Worm (Caenorhabditis elegans) whole organism, L4 larva: ENCODE measurements around the gene srh-142.

Experiments used
- daf-16 ChIP-seq, 3 experiments: sonication (generic microtip); optimal IDR thresholded peaks; 2 replicates each; lab custom pipeline; 2016 to 2017; ENCODE audit warnings: missing genetic modification characterization in 3 of 3, missing genetic modification reagents in 3 of 3, mild to moderate bottlenecking in 2 of 3, missing compliant biosample characterization in 2 of 3, missing biosample characterization in 1 of 3, moderate library complexity in 1 of 3
- daf-19 ChIP-seq: fragments of 200-800 bp; sonication (Bioruptor generic); conservative IDR thresholded peaks from 2 replicates; pipeline ENCODE4 v1.3.6; 2022; ENCODE audit warnings: missing genetic modification characterization, missing compliant biosample characterization
- jun-1 ChIP-seq: fragments of 150-350 bp; optimal IDR thresholded peaks from 2 replicates; lab custom pipeline; 2014; ENCODE audit warnings: missing biosample characterization, missing genetic modification reagents, missing genetic modification characterization
- mdl-1 ChIP-seq, 2 experiments: fragments of 150-350 bp in 1 of 2; sonication (generic microtip) in 1 of 2; optimal IDR thresholded peaks; 2 replicates each; lab custom pipeline; 2014 to 2017; ENCODE audit warnings: missing biosample characterization in 2 of 2, missing genetic modification characterization in 2 of 2
- nhr-77 ChIP-seq: fragments of 150-350 bp; optimal IDR thresholded peaks from 2 replicates; lab custom pipeline; 2014; ENCODE audit warnings: missing biosample characterization, missing genetic modification characterization
- pqm-1 ChIP-seq: sonication (generic microtip); optimal IDR thresholded peaks from 2 replicates; lab custom pipeline; 2017; ENCODE audit warnings: missing biosample characterization, missing genetic modification characterization
- set-16 ChIP-seq: fragments of 200-800 bp; sonication (Bioruptor generic); IDR thresholded peaks from 2 replicates; pipeline ENCODE4 v1.3.6; 2022; ENCODE audit warnings: missing genetic modification reagents, missing genetic modification characterization, missing compliant biosample characterization
- unc-39 ChIP-seq: sonication (generic microtip); optimal IDR thresholded peaks from 2 replicates; lab custom pipeline; 2017; ENCODE audit warnings: missing biosample characterization, missing genetic modification characterization
- ztf-11 ChIP-seq: fragments of 150-350 bp; optimal IDR thresholded peaks from 2 replicates; lab custom pipeline; 2014; ENCODE audit warnings: missing biosample characterization, missing genetic modification characterization

DNA sequence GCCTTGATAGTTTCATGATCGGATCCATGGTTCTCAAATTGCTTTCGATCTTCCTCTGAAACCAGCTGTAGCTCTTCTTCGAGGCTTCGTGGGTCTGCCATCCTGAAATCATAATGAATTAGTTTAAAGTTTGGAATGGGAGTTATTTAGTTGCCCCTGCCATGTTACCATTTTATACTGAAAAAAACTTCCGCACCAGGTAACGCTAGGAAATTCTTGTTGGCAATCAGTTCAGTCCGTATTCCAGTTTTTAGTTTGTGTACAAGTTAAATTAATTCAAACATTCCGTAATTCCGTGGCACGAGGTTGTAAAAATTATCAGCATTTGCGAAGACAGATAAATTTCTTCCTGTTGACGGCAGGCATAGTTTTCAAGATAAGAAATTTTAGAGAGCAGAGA is 26.7 kb upstream of the srh-142 start, which contains the start of gene Y32B12A.5:
- TF ChIP-seq daf-16 (GFP tag; optimal IDR thresholded peaks at IDR 0.05; lab: Kevin White, UChicago) (no peak), daf-16 (tag; optimal IDR thresholded peaks at IDR 0.05; lab: Kevin White, UChicago) (no peak), nhr-77 (tag; lab: Kevin White, UChicago) (no peak), set-16 (GFP tag; lab: Robert Waterston, UW) (no peak), jun-1 (tag; lab: Kevin White, UChicago) (no peak), unc-39 (tag; lab: Kevin White, UChicago) (no peak), ztf-11 (tag; lab: Kevin White, UChicago) (no peak), pqm-1 (tag; lab: Kevin White, UChicago) (no peak), daf-19 (no peak), mdl-1 (tag; optimal IDR thresholded peaks at IDR 0.05; lab: Kevin White, UChicago) (no peak)
